Worm (Caenorhabditis elegans) whole organism, late embryonic: ENCODE results near the gene luc-7L.

Experiments used
- ama-1 ChIP-seq: fragments of 150-350 bp; optimal IDR thresholded peaks from 2 replicates; lab custom pipeline; 2014
- dmd-4 ChIP-seq: sonication (generic microtip); optimal IDR thresholded peaks from 2 replicates; lab custom pipeline; 2016; ENCODE audit warnings: borderline replicate concordance, missing genetic modification characterization, missing compliant biosample characterization
- fkh-10 ChIP-seq: fragments of 150-350 bp; optimal IDR thresholded peaks from 2 replicates; lab custom pipeline; 2014; ENCODE audit warnings: missing biosample characterization, missing genetic modification reagents, missing genetic modification characterization
- fkh-6 ChIP-seq: sonication (generic microtip); optimal IDR thresholded peaks from 2 replicates; lab custom pipeline; 2016; ENCODE audit warnings: missing genetic modification characterization, missing compliant biosample characterization
- nhr-11 ChIP-seq: fragments of 150-350 bp; optimal IDR thresholded peaks from 2 replicates; lab custom pipeline; 2014; ENCODE audit warnings: missing biosample characterization, missing genetic modification characterization
- pha-4 ChIP-seq: fragments of 150-350 bp; optimal IDR thresholded peaks from 2 replicates; lab custom pipeline; 2018; ENCODE audit warnings: missing biosample characterization, missing genetic modification reagents, missing genetic modification characterization
- unc-42 ChIP-seq: sonication (generic microtip); optimal IDR thresholded peaks from 2 replicates; lab custom pipeline; 2016; ENCODE audit warnings: missing genotype, missing genetic modification characterization, missing compliant biosample characterization
- unc-86 ChIP-seq: sonication (generic microtip); optimal IDR thresholded peaks from 2 replicates; lab custom pipeline; 2016; ENCODE audit warnings: missing genetic modification characterization, missing compliant biosample characterization

ce11 chrII:7663028-7663427 lies 44.3 kb downstream of the luc-7L start:
- TF ChIP-seq ama-1 (lab: Kevin White, UChicago) (no peak), fkh-6 (tag; lab: Kevin White, UChicago) (no peak), nhr-11 (no peak), unc-42 (tag; lab: Kevin White, UChicago) (no peak), pha-4 (tag; lab: Kevin White, UChicago) (no peak), dmd-4 (tag; lab: Kevin White, UChicago) (no peak), fkh-10 (GFP tag; lab: Kevin White, UChicago) (no peak), unc-86 (tag; lab: Kevin White, UChicago) (no peak)
